Worm (Caenorhabditis elegans): ENCODE results near the gene ZK1307.1.
A peak's percentile ranks its signal among the peaks of the same experiment; 100 is the strongest.

Gene ZK1307.1

DNA sequence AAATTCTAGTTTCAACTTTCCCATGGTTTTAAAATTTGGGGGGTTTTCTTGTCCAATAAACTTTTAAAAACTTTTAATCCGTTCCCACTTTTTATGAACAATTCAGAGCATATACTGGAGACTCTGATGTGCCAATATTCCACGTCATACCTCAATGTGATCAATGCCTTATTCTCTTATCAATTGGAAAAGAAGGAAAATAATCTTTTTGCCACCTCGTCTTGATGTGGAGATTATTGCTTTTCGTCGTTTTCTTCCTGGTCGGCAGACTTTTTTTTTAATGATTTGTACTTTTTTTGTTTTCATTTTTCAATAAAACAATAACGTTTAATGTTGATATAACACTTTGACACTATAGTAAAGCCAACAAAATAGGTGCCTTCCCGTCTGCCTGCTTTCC, 22.1 kb upstream of the ZK1307.1 start:
- TF ChIP-seq pqm-1 (tag; optimal IDR thresholded peaks at IDR 0.05), result peak; percentile 50
- TF ChIP-seq fkh-10 (GFP tag; optimal IDR thresholded peaks at IDR 0.05), result no peak
- peak; percentile 67 for TF ChIP-seq elt-2 (tag; optimal IDR thresholded peaks at IDR 0.05)
- no peak for TF ChIP-seq nhr-28 (tag; optimal IDR thresholded peaks at IDR 0.05)
- TF ChIP-seq zag-1 (tag; optimal IDR thresholded peaks at IDR 0.05), result no peak
- no peak for TF ChIP-seq elt-3 (tag; optimal IDR thresholded peaks at IDR 0.05)
- no peak for TF ChIP-seq snpc-4 (tag; optimal IDR thresholded peaks at IDR 0.05)
- no peak for TF ChIP-seq jun-1 (tag; optimal IDR thresholded peaks at IDR 0.05)
- no peak for TF ChIP-seq nhr-77 (tag; optimal IDR thresholded peaks at IDR 0.05)
- TF ChIP-seq pha-4 (tag; optimal IDR thresholded peaks at IDR 0.05), result no peak
- no peak for TF ChIP-seq eor-1 (tag; optimal IDR thresholded peaks at IDR 0.05)
- TF ChIP-seq ceh-16 (tag; optimal IDR thresholded peaks at IDR 0.05), result no peak
- TF ChIP-seq nhr-67 (tag; optimal IDR thresholded peaks at IDR 0.05), result no peak

DNA sequence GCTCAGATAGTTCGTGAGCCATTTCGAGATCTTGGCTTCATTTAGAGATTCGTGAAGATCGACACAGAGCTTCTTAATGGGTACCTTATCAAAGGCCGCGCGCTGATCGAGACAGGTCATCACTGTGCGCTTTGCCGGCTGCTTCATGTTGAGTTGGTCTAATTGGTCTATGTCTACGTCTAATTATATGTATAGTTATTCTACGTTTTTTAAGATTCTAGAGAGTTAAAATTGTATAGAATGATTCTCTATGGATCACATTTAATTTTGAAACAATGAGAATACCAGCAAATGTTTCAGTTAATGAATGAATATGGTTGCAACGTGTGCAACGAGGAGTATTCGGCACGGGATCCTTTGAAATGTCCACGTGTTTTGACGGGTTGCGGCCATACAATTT, 19.3 kb upstream of the ZK1307.1 start, which contains the start of gene arc-1:
Gene arc-1, plus strand, starts transcription at position 301 of the 400 bp plus-strand sequence.
- TF ChIP-seq pha-4 (tag; optimal IDR thresholded peaks at IDR 0.05) (no peak), daf-12 (tag; optimal IDR thresholded peaks at IDR 0.05) (no peak), egl-27 (tag; optimal IDR thresholded peaks at IDR 0.05) (no peak), unc-39 (tag; optimal IDR thresholded peaks at IDR 0.05) (no peak), nhr-11 (tag; optimal IDR thresholded peaks at IDR 0.05) (no peak), tbx-2 (tag; optimal IDR thresholded peaks at IDR 0.05) (no peak), pqm-1 (tag; optimal IDR thresholded peaks at IDR 0.05) (no peak), elt-1 (tag; optimal IDR thresholded peaks at IDR 0.05) (no peak), fos-1 (tag; optimal IDR thresholded peaks at IDR 0.05) (no peak), sea-2 (GFP tag; optimal IDR thresholded peaks at IDR 0.05) (no peak), nhr-43 (tag; optimal IDR thresholded peaks at IDR 0.05; ENCODE audit: poor library complexity, severe bottlenecking) (no peak), hmg-11 (tag; optimal IDR thresholded peaks at IDR 0.05) (no peak)

DNA sequence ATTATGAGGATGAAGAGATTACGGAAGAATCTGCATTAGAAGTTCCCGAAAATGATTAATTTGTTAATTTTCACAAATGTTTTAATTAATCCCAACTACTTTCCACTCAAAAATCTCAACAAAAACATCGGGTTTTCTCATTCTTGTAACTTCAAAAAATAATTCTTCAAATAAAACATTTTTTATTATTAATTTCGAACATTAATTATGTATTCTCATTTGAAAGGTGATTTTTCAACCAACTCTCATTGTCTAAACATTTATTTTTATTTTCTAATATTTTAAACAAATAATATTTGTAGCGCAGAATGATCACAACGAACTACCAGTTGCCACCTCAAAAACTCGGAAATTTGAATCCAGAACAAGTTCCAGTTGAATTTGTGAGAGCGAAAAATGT, 15.9 kb upstream of the ZK1307.1 start, which contains the start of gene ZK1320.7:
Gene ZK1320.7, plus strand, starts transcription at position 301 of the 400 bp plus-strand sequence.
- TF ChIP-seq unc-62 (GFP tag; optimal IDR thresholded peaks at IDR 0.05) (no peak), mdl-1 (tag; optimal IDR thresholded peaks at IDR 0.05) (no peak), egl-27 (tag; optimal IDR thresholded peaks at IDR 0.05) (no peak), elt-1 (tag; optimal IDR thresholded peaks at IDR 0.05) (no peak), nhr-237 (tag; optimal IDR thresholded peaks at IDR 0.05) (no peak), egl-5 (tag; optimal IDR thresholded peaks at IDR 0.05) (no peak)

DNA sequence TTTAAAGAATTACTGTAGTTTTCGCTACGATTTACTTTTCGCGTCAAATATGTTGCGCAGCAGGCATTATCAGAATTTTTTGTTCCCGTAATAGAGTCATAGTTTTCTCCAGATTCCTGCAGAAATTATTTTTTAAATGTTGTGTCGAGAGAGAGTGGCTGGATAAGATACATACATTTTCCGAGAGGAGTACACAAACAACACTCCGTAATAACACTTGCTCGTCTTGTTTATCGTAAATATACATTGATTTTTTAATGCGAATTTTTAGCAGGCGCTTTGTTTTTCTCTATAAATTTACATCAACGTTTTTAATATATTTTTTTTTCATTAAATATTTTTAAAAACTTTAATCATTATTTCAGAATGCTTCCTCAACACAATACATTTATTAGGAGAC, 13.6 kb upstream of the ZK1307.1 start, which contains the start of gene taf-8:
Gene taf-8, plus strand, starts transcription at position 360 of the 400 bp plus-strand sequence.
- TF ChIP-seq mml-1 (tag; optimal IDR thresholded peaks at IDR 0.05) (no peak), hmg-11 (tag; optimal IDR thresholded peaks at IDR 0.05) (peak; percentile 55), nhr-25 (tag; optimal IDR thresholded peaks at IDR 0.05) (peak; percentile 6), ceh-16 (tag; optimal IDR thresholded peaks at IDR 0.05) (no peak), ZK546.5 (tag; optimal IDR thresholded peaks at IDR 0.05) (no peak), ceh-82 (tag; optimal IDR thresholded peaks at IDR 0.05) (no peak), lin-15B (tag; optimal IDR thresholded peaks at IDR 0.05) (peak; percentile 47), mdl-1 (tag; optimal IDR thresholded peaks at IDR 0.05) (no peak), skn-1 (tag; optimal IDR thresholded peaks at IDR 0.05) (no peak), sea-2 (GFP tag; optimal IDR thresholded peaks at IDR 0.05) (no peak), nfya-1 (tag; optimal IDR thresholded peaks at IDR 0.05; ENCODE audit: insufficient read depth) (no peak), fkh-10 (GFP tag; optimal IDR thresholded peaks at IDR 0.05) (no peak), ama-1 (optimal IDR thresholded peaks at IDR 0.05) (no peak), pha-4 (tag; optimal IDR thresholded peaks at IDR 0.05) (peak; percentile 84), nhr-23 (tag; optimal IDR thresholded peaks at IDR 0.05) (peak; percentile 57), elt-1 (tag; optimal IDR thresholded peaks at IDR 0.05) (no peak), eor-1 (tag; optimal IDR thresholded peaks at IDR 0.05) (no peak), ztf-4 (tag; optimal IDR thresholded peaks at IDR 0.05) (no peak), nhr-12 (tag; optimal IDR thresholded peaks at IDR 0.05) (no peak), nhr-11 (tag; optimal IDR thresholded peaks at IDR 0.05) (no peak), nhr-76 (tag; optimal IDR thresholded peaks at IDR 0.05) (no peak), lsy-12 (tag; optimal IDR thresholded peaks at IDR 0.05) (no peak), elt-3 (tag; optimal IDR thresholded peaks at IDR 0.05) (no peak), ztf-11 (tag; optimal IDR thresholded peaks at IDR 0.05) (no peak), nhr-77 (tag; optimal IDR thresholded peaks at IDR 0.05) (no peak), nhr-43 (tag; optimal IDR thresholded peaks at IDR 0.05; ENCODE audit: poor library complexity, severe bottlenecking) (no peak), elt-2 (tag; optimal IDR thresholded peaks at IDR 0.05) (peak; percentile 12), daf-12 (tag; optimal IDR thresholded peaks at IDR 0.05) (no peak), zag-1 (tag; optimal IDR thresholded peaks at IDR 0.05) (no peak), unc-39 (tag; optimal IDR thresholded peaks at IDR 0.05) (no peak), ceh-28 (tag; optimal IDR thresholded peaks at IDR 0.05) (no peak), nhr-237 (tag; optimal IDR thresholded peaks at IDR 0.05) (no peak), R02D3.7 (tag; optimal IDR thresholded peaks at IDR 0.05) (peak; percentile 92), nhr-67 (tag; optimal IDR thresholded peaks at IDR 0.05) (no peak), lin-39 (tag; optimal IDR thresholded peaks at IDR 0.05) (peak; percentile 7)

Data from whole organism, L3 larva.